Fruit fly (Drosophila melanogaster) whole organism, pupa: ENCODE measurements around the gene msl-3.
A peak's percentile ranks its signal among the peaks of the same experiment; 100 is the strongest.

Source experiments
- CG10348 ChIP-seq: fragments of 200-800 bp; sonication (Bioruptor generic); IDR thresholded peaks from 2 replicates; pipeline ENCODE4 v1.3.6; 2022; ENCODE audit warnings: missing biosample characterization, missing genetic modification characterization
- CG12605 ChIP-seq: fragments of 200-800 bp; sonication (Bioruptor generic); IDR thresholded peaks from 2 replicates; pipeline ENCODE4 v1.3.6; 2022; ENCODE audit warnings: missing biosample characterization, missing genetic modification characterization
- CG14655 ChIP-seq: fragments of 200-800 bp; sonication (Bioruptor generic); optimal IDR thresholded peaks from 3 replicates; lab custom pipeline; 2017; ENCODE audit warnings: mild to moderate bottlenecking, missing biosample characterization, missing genetic modification reagents, missing genetic modification characterization
- CG34367 ChIP-seq: fragments of 200-800 bp; sonication (Bioruptor generic); optimal IDR thresholded peaks from 2 replicates; lab custom pipeline; 2018; ENCODE audit warnings: missing biosample characterization, mild to moderate bottlenecking, missing genetic modification characterization
- EcR ChIP-seq: fragments of 200-800 bp; sonication (Bioruptor generic); optimal IDR thresholded peaks from 3 replicates; lab custom pipeline; 2019; ENCODE audit warnings: missing biosample characterization, missing genetic modification characterization, mild to moderate bottlenecking, moderate library complexity, missing genetic modification reagents
- Ets98B ChIP-seq: fragments of 200-800 bp; sonication (Bioruptor generic); IDR thresholded peaks from 2 replicates; pipeline ENCODE4 v1.3.6; 2022; ENCODE audit warnings: missing biosample characterization, missing genetic modification characterization
- Pif1B ChIP-seq: fragments of 200-800 bp; sonication (Bioruptor generic); optimal IDR thresholded peaks from 3 replicates; lab custom pipeline; 2016; ENCODE audit warnings: missing biosample characterization, missing genetic modification characterization
- Snoo ChIP-seq: fragments of 200-800 bp; sonication (Bioruptor generic); optimal IDR thresholded peaks from 3 replicates; lab custom pipeline; 2017; ENCODE audit warnings: missing biosample characterization, mild to moderate bottlenecking, missing genetic modification characterization, inconsistent platforms
- gl ChIP-seq: fragments of 200-800 bp; sonication (Bioruptor generic); optimal IDR thresholded peaks from 2 replicates; lab custom pipeline; 2018; ENCODE audit warnings: missing biosample characterization, mild to moderate bottlenecking, missing genetic modification characterization

- TF ChIP-seq CG10348 (GFP tag; lab: Robert Waterston, UW) (no peak), Snoo (no peak), Ets98B (no peak), Pif1B (GFP tag; lab: Kevin White, UChicago) (no peak), EcR (GFP tag; lab: Kevin White, UChicago) (no peak), gl (no peak), CG34367 (tag; lab: Kevin White, UChicago) (no peak), CG12605 (GFP tag; lab: Robert Waterston, UW) (no peak), CG14655 (peak; percentile 13)
Measured at dm6 chr3L:7103941-7104340, 21.4 kb downstream of the msl-3 start.
